Worm (Caenorhabditis elegans) whole organism, young adult: Measurements from ENCODE around the gene VC5.2.

Source experiments
- B0035.1 ChIP-seq: sonication (generic microtip); optimal IDR thresholded peaks from 2 replicates; lab custom pipeline; 2016; ENCODE audit warnings: missing genetic modification characterization, mild to moderate bottlenecking, missing compliant biosample characterization, missing genotype, missing genetic modification reagents
- B0261.1 ChIP-seq: sonication (generic microtip); optimal IDR thresholded peaks from 2 replicates; lab custom pipeline; 2016; ENCODE audit warnings: mild to moderate bottlenecking, missing genetic modification characterization, moderate library complexity, missing compliant biosample characterization
- F37B4.10 ChIP-seq: fragments of 200-800 bp; sonication (Bioruptor generic); IDR thresholded peaks from 2 replicates; pipeline ENCODE4 v1.3.6; 2022; ENCODE audit warnings: missing genetic modification characterization, missing compliant biosample characterization
- F49E8.2 ChIP-seq: sonication (generic microtip); optimal IDR thresholded peaks from 3 replicates; lab custom pipeline; 2017; ENCODE audit warnings: missing genetic modification characterization, mild to moderate bottlenecking, missing compliant biosample characterization, antibody characterized with exemption, moderate library complexity; ENCODE audit not compliant: insufficient read depth
- F55B11.4 ChIP-seq: sonication (generic microtip); optimal IDR thresholded peaks from 2 replicates; lab custom pipeline; 2016; ENCODE audit warnings: missing compliant biosample characterization, missing genetic modification characterization, borderline replicate concordance; ENCODE audit not compliant: insufficient read depth
- F57A8.1 ChIP-seq: fragments of 200-800 bp; sonication (Bioruptor generic); optimal IDR thresholded peaks from 2 replicates; lab custom pipeline; 2018; ENCODE audit warnings: mild to moderate bottlenecking, missing genetic modification characterization, moderate library complexity, missing compliant biosample characterization
- K11D2.4 ChIP-seq: fragments of 200-800 bp; sonication (Bioruptor generic); IDR thresholded peaks from 2 replicates; pipeline ENCODE4 v1.3.6; 2022; ENCODE audit warnings: missing genetic modification reagents, missing genetic modification characterization, missing compliant biosample characterization
- K12H6.12 ChIP-seq: fragments of 200-800 bp; sonication (Bioruptor generic); optimal IDR thresholded peaks from 2 replicates; lab custom pipeline; 2018; ENCODE audit warnings: mild to moderate bottlenecking, missing genetic modification characterization, missing compliant biosample characterization
- Y56A3A.18 ChIP-seq: fragments of 200-800 bp; sonication (Bioruptor generic); IDR thresholded peaks from 2 replicates; pipeline ENCODE4 v1.3.6; 2022; ENCODE audit warnings: missing genetic modification reagents, missing genetic modification characterization, missing compliant biosample characterization
- ama-1 ChIP-seq, 3 experiments: fragments of 150-350 bp in 1 of 3; sonication (generic microtip) in 2 of 3; optimal IDR thresholded peaks; 2 replicates each; lab custom pipeline; 2014 to 2018; ENCODE audit warnings: missing biosample characterization in 2 of 3, missing genetic modification characterization in 2 of 3, missing genetic modification reagents in 2 of 3
- attf-3 ChIP-seq: fragments of 200-800 bp; sonication (Bioruptor generic); conservative IDR thresholded peaks from 2 replicates; pipeline ENCODE4 v1.3.6; 2022; ENCODE audit warnings: missing genetic modification reagents, missing genetic modification characterization, missing compliant biosample characterization
- cebp-2 ChIP-seq: fragments of 200-800 bp; sonication (Bioruptor generic); IDR thresholded peaks from 2 replicates; pipeline ENCODE4 v1.3.6; 2022; ENCODE audit warnings: missing genetic modification characterization, missing compliant biosample characterization
- ceh-27 ChIP-seq: fragments of 200-800 bp; sonication (Bioruptor generic); optimal IDR thresholded peaks from 2 replicates; lab custom pipeline; 2018; ENCODE audit warnings: mild to moderate bottlenecking, missing genetic modification characterization, moderate library complexity, missing compliant biosample characterization
- ceh-40 ChIP-seq: fragments of 200-800 bp; sonication (Bioruptor generic); IDR thresholded peaks from 2 replicates; pipeline ENCODE4 v1.3.6; 2022; ENCODE audit warnings: missing genetic modification characterization, missing compliant biosample characterization
- ceh-79 ChIP-seq: sonication (generic microtip); optimal IDR thresholded peaks from 2 replicates; lab custom pipeline; 2017; ENCODE audit warnings: mild to moderate bottlenecking, missing genetic modification characterization, missing compliant biosample characterization
- ceh-91 ChIP-seq: fragments of 200-800 bp; sonication (Bioruptor generic); IDR thresholded peaks from 2 replicates; pipeline ENCODE4 v1.3.6; 2022; ENCODE audit warnings: missing genetic modification reagents, missing genetic modification characterization, missing compliant biosample characterization
- chd-7 ChIP-seq: sonication (generic microtip); optimal IDR thresholded peaks from 2 replicates; lab custom pipeline; 2016; ENCODE audit warnings: mild to moderate bottlenecking, missing genetic modification characterization, moderate library complexity, missing compliant biosample characterization
- die-1 ChIP-seq: sonication (generic microtip); optimal IDR thresholded peaks from 2 replicates; lab custom pipeline; 2016; ENCODE audit warnings: missing genotype, mild to moderate bottlenecking, missing genetic modification characterization, missing compliant biosample characterization
- dpl-1 ChIP-seq: fragments of 150-350 bp; optimal IDR thresholded peaks from 2 replicates; lab custom pipeline; 2014; ENCODE audit warnings: missing biosample characterization, missing genetic modification reagents, missing genetic modification characterization
- ets-4 ChIP-seq: fragments of 200-800 bp; sonication (Bioruptor generic); optimal IDR thresholded peaks from 2 replicates; lab custom pipeline; 2018; ENCODE audit warnings: mild to moderate bottlenecking, missing genetic modification characterization, missing compliant biosample characterization
- hlh-26 ChIP-seq: fragments of 200-800 bp; sonication (Bioruptor generic); conservative IDR thresholded peaks from 2 replicates; pipeline ENCODE4 v1.3.6; 2022; ENCODE audit warnings: missing genetic modification reagents, missing genetic modification characterization, missing compliant biosample characterization
- hmg-20 ChIP-seq: fragments of 200-800 bp; sonication (Bioruptor generic); IDR thresholded peaks from 2 replicates; pipeline ENCODE4 v1.3.6; 2022; ENCODE audit warnings: missing genetic modification reagents, missing genetic modification characterization, missing compliant biosample characterization
- hrde-1 ChIP-seq: sonication (generic microtip); optimal IDR thresholded peaks from 2 replicates; lab custom pipeline; 2016; ENCODE audit warnings: missing genetic modification characterization, mild to moderate bottlenecking, missing compliant biosample characterization, moderate library complexity, missing genotype, missing genetic modification reagents, borderline replicate concordance
- hsf-1 ChIP-seq: fragments of 200-800 bp; sonication (Bioruptor generic); IDR thresholded peaks from 2 replicates; pipeline ENCODE4 v1.3.6; 2022; ENCODE audit warnings: missing genetic modification reagents, missing genetic modification characterization, missing compliant biosample characterization
- madf-8 ChIP-seq: fragments of 200-800 bp; sonication (Bioruptor generic); conservative IDR thresholded peaks from 2 replicates; pipeline ENCODE4 v1.3.6; 2022; ENCODE audit warnings: missing genetic modification reagents, missing genetic modification characterization, missing compliant biosample characterization
- mel-28 ChIP-seq: sonication (generic microtip); optimal IDR thresholded peaks from 2 replicates; lab custom pipeline; 2016; ENCODE audit warnings: borderline replicate concordance, mild to moderate bottlenecking, missing genetic modification characterization, missing compliant biosample characterization
- mxl-1 ChIP-seq: sonication (generic microtip); optimal IDR thresholded peaks from 2 replicates; lab custom pipeline; 2016; ENCODE audit warnings: missing genetic modification characterization, missing compliant biosample characterization
- nfya-2 ChIP-seq: fragments of 200-800 bp; sonication (Bioruptor generic); IDR thresholded peaks from 2 replicates; pipeline ENCODE4 v1.3.6; 2022; ENCODE audit warnings: missing genetic modification reagents, missing genetic modification characterization, missing compliant biosample characterization
- nfyb-1 ChIP-seq: fragments of 200-800 bp; sonication (Bioruptor generic); IDR thresholded peaks from 2 replicates; pipeline ENCODE4 v1.3.6; 2022; ENCODE audit warnings: missing genetic modification reagents, missing genetic modification characterization, missing compliant biosample characterization
- nhr-27 ChIP-seq: fragments of 200-800 bp; sonication (Bioruptor generic); optimal IDR thresholded peaks from 2 replicates; lab custom pipeline; 2018; ENCODE audit warnings: mild to moderate bottlenecking, missing genetic modification characterization, moderate library complexity, missing compliant biosample characterization
- nhr-90 ChIP-seq: sonication (generic microtip); optimal IDR thresholded peaks from 2 replicates; lab custom pipeline; 2016; ENCODE audit warnings: missing genotype, mild to moderate bottlenecking, missing genetic modification characterization, missing compliant biosample characterization
- pbrm-1 ChIP-seq: fragments of 200-800 bp; sonication (Bioruptor generic); IDR thresholded peaks from 2 replicates; pipeline ENCODE4 v1.3.6; 2022; ENCODE audit warnings: missing genetic modification reagents, missing genetic modification characterization, missing compliant biosample characterization
- sea-2 ChIP-seq: fragments of 200-800 bp; sonication (Bioruptor generic); IDR thresholded peaks from 2 replicates; pipeline ENCODE4 v1.3.6; 2022; ENCODE audit warnings: missing genetic modification characterization, missing compliant biosample characterization
- snpc-4 ChIP-seq, 5 experiments: fragments of 150-350 bp in 1 of 5; sonication (generic microtip) in 4 of 5; optimal IDR thresholded peaks; 2 replicates each; lab custom pipeline; 2014 to 2018; ENCODE audit warnings: missing genetic modification characterization in 5 of 5, missing biosample characterization in 3 of 5, antibody characterized with exemption in 2 of 5, mild to moderate bottlenecking in 2 of 5, missing compliant biosample characterization in 2 of 5, missing genotype in 2 of 5, moderate library complexity in 2 of 5, missing genetic modification reagents in 1 of 5
- somi-1 ChIP-seq: fragments of 200-800 bp; sonication (Bioruptor generic); optimal IDR thresholded peaks from 2 replicates; lab custom pipeline; 2018; ENCODE audit warnings: mild to moderate bottlenecking, missing genetic modification characterization, missing compliant biosample characterization
- unc-62 ChIP-seq: fragments of 150-350 bp; optimal IDR thresholded peaks from 2 replicates; lab custom pipeline; 2014; ENCODE audit warnings: missing biosample characterization, missing genetic modification reagents, missing genetic modification characterization
- zfh-2 ChIP-seq: fragments of 200-800 bp; sonication (Bioruptor generic); conservative IDR thresholded peaks from 2 replicates; pipeline ENCODE4 v1.3.6; 2022; ENCODE audit warnings: missing genetic modification reagents, missing genetic modification characterization, missing compliant biosample characterization
- zim-3 ChIP-seq: sonication (generic microtip); optimal IDR thresholded peaks from 2 replicates; lab custom pipeline; 2017; ENCODE audit warnings: mild to moderate bottlenecking, missing genetic modification characterization, moderate library complexity, missing compliant biosample characterization

Gene VC5.2

DNA sequence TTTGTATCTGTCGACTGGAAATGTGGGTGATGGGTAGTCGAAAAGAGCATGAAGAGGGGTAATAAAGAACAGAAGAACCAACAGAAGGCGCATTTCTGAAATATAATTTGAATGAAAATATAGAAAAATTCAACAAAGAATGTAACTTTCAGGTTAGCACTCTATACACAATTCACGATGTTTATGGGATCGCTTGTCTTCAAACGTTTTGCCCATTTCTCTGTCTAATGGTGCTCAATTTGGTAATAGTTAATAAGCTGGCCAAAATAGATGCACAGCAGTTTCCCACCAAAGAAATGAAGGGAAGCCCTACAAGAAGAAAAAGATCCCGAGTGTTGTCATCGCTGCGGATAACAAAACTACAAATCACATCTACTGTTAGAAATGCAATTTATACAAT is 38.2 kb upstream of the VC5.2 start, which contains the start of gene F20A1.8 (continued):
- no peak for TF ChIP-seq F37B4.10 (GFP tag; lab: Robert Waterston, UW)

ce11 chrV:7050153-7050552 is 35.6 kb upstream of the VC5.2 start:
- no peak for TF ChIP-seq somi-1 (GFP tag; lab: Kevin White, UChicago)
- no peak for TF ChIP-seq ceh-91 (GFP tag; lab: Robert Waterston, UW)
- TF ChIP-seq B0261.1 (tag; lab: Kevin White, UChicago): no peak
- no peak for TF ChIP-seq unc-62 (GFP tag; lab: Kevin White, UChicago)
- no peak for TF ChIP-seq F55B11.4
- no peak for TF ChIP-seq nfya-2 (GFP tag; lab: Robert Waterston, UW)
- TF ChIP-seq cebp-2 (GFP tag; lab: Robert Waterston, UW): no peak
- TF ChIP-seq hrde-1: no peak
- no peak for TF ChIP-seq hlh-26 (GFP tag; lab: Robert Waterston, UW)
- TF ChIP-seq dpl-1 (GFP tag; lab: Kevin White, UChicago): no peak
- TF ChIP-seq F49E8.2: no peak
- TF ChIP-seq hsf-1 (GFP tag; lab: Robert Waterston, UW): no peak
- no peak for TF ChIP-seq F57A8.1
- TF ChIP-seq Y56A3A.18: no peak
- TF ChIP-seq ceh-40 (GFP tag; lab: Robert Waterston, UW): no peak
- no peak for TF ChIP-seq nhr-27 (tag; lab: Kevin White, UChicago)

ce11 chrV:7051133-7051765 is 34.5 kb upstream of the VC5.2 start, which contains the start of the genes tofu-2 and spig-1:
Gene tofu-2, minus strand, starts transcription at chrV:7051248.
Gene spig-1, plus strand, starts transcription at chrV:7051715.
- TF ChIP-seq mxl-1 (tag; lab: Kevin White, UChicago) (no peak), B0035.1 (tag; lab: Kevin White, UChicago) (no peak), attf-3 (GFP tag; lab: Robert Waterston, UW) (peak; percentile 86), ceh-27 (GFP tag; lab: Kevin White, UChicago) (no peak), mel-28 (tag; lab: Kevin White, UChicago) (no peak)

DNA sequence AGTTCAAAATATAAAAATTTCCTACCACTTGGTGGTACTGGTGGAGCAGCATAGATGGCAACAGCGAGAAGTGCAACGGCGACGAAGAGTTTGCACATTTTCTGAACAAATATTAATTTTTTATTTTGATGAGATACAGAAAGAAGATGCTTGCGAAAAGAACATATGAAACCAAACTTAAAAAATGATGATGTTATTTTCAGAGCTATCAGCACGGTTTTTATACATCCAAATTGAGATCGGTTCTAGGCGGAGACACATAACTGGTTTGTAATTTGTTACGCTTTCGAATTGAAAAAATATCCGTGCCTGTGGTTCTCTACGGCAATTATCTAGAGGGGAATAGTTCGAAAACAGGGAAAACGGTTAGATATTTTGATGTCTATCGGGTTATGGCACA is 32.7 kb upstream of the VC5.2 start, which contains the start of gene txt-17:
Gene txt-17, minus strand, starts transcription at position 101 of the 400 bp plus-strand sequence.
- no peak for TF ChIP-seq ets-4 (GFP tag; lab: Kevin White, UChicago)
- no peak for TF ChIP-seq madf-8 (GFP tag; lab: Robert Waterston, UW)
- no peak for TF ChIP-seq sea-2 (GFP tag; lab: Robert Waterston, UW)
- TF ChIP-seq ceh-79 (tag; lab: Kevin White, UChicago): no peak
- TF ChIP-seq hmg-20 (GFP tag; lab: Robert Waterston, UW): no peak
- TF ChIP-seq, all 124 proteins: peak for 0

DNA sequence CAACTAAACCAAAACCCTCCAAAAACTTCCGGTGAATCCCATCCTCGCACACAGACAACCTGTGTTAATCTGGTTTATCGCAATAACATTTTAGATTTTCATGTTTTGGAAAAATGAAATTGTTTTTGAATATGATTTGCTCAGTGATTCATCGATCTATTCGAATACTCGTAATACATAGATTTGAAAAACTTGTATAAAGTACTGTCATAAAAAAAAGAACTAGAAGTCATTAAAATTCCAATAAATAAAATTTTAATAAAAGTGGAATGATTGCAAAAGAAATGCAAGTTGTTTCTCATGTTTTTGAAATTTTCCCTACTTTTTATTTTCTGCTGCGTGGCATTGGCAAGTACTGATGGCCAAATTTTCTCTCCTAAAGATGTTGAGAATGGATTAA is 31.2 kb upstream of the VC5.2 start, which contains the start of gene spig-8:
Gene spig-8, plus strand, starts transcription at position 301 of the 400 bp plus-strand sequence.
- TF ChIP-seq ceh-91 (GFP tag; lab: Robert Waterston, UW): no peak
- TF ChIP-seq hrde-1: no peak
- TF ChIP-seq chd-7 (tag; lab: Kevin White, UChicago): no peak
- TF ChIP-seq nfyb-1 (GFP tag; lab: Robert Waterston, UW): no peak
- TF ChIP-seq ama-1 (optimal IDR thresholded peaks at IDR 0.05; lab: Kevin White, UChicago): no peak
- no peak for TF ChIP-seq ama-1 (GFP tag; optimal IDR thresholded peaks at IDR 0.05; lab: Kevin White, UChicago)
- no peak for TF ChIP-seq zfh-2
- TF ChIP-seq snpc-4 (GFP tag; optimal IDR thresholded peaks at IDR 0.05; lab: Kevin White, UChicago): no peak
- no peak for TF ChIP-seq snpc-4 (tag; optimal IDR thresholded peaks at IDR 0.05; lab: Kevin White, UChicago)
- TF ChIP-seq die-1: no peak
- no peak for TF ChIP-seq hsf-1 (GFP tag; lab: Robert Waterston, UW)
- TF ChIP-seq zim-3: no peak
- no peak for TF ChIP-seq K12H6.12 (tag; lab: Kevin White, UChicago)
- no peak for TF ChIP-seq nhr-90 (tag; lab: Kevin White, UChicago)
- TF ChIP-seq K11D2.4 (GFP tag; lab: Robert Waterston, UW): no peak
- TF ChIP-seq pbrm-1 (GFP tag; lab: Robert Waterston, UW): no peak
